Worm (Caenorhabditis elegans) whole organism, late embryonic: ENCODE measurements around the gene hpr-9.

Experiments
- F13H6.1 ChIP-seq: sonication (generic microtip); optimal IDR thresholded peaks from 2 replicates; lab custom pipeline; 2016; ENCODE audit warnings: missing genetic modification characterization, missing compliant biosample characterization
- K02D7.2 ChIP-seq: sonication (generic microtip); optimal IDR thresholded peaks from 2 replicates; lab custom pipeline; 2017; ENCODE audit warnings: mild to moderate bottlenecking, missing genetic modification characterization, missing compliant biosample characterization
- ama-1 ChIP-seq: fragments of 150-350 bp; optimal IDR thresholded peaks from 2 replicates; lab custom pipeline; 2014
- ceh-24 ChIP-seq: sonication (generic microtip); optimal IDR thresholded peaks from 2 replicates; lab custom pipeline; 2016; ENCODE audit warnings: mild to moderate bottlenecking, missing genetic modification characterization, missing compliant biosample characterization
- ceh-48 ChIP-seq: sonication (generic microtip); optimal IDR thresholded peaks from 2 replicates; lab custom pipeline; 2016; ENCODE audit warnings: missing genetic modification characterization, inconsistent platforms, missing compliant biosample characterization
- dve-1 ChIP-seq: sonication (generic microtip); optimal IDR thresholded peaks from 2 replicates; lab custom pipeline; 2017; ENCODE audit warnings: antibody characterized with exemption, mild to moderate bottlenecking, missing genetic modification characterization, missing compliant biosample characterization
- lim-6 ChIP-seq: sonication (generic microtip); optimal IDR thresholded peaks from 2 replicates; lab custom pipeline; 2016; ENCODE audit warnings: missing genetic modification characterization, missing compliant biosample characterization
- nhr-11 ChIP-seq: fragments of 150-350 bp; optimal IDR thresholded peaks from 2 replicates; lab custom pipeline; 2014; ENCODE audit warnings: missing biosample characterization, missing genetic modification characterization
- pax-1 ChIP-seq: fragments of 150-350 bp; optimal IDR thresholded peaks from 2 replicates; lab custom pipeline; 2014; ENCODE audit warnings: missing biosample characterization, missing genetic modification characterization
- pha-4 ChIP-seq: fragments of 150-350 bp; optimal IDR thresholded peaks from 2 replicates; lab custom pipeline; 2018; ENCODE audit warnings: missing biosample characterization, missing genetic modification reagents, missing genetic modification characterization
- syd-9 ChIP-seq: sonication (generic microtip); optimal IDR thresholded peaks from 2 replicates; lab custom pipeline; 2016; ENCODE audit warnings: mild to moderate bottlenecking, missing genetic modification characterization, moderate library complexity, missing compliant biosample characterization
- tbx-2 ChIP-seq: sonication (generic microtip); optimal IDR thresholded peaks from 2 replicates; lab custom pipeline; 2016; ENCODE audit warnings: missing genetic modification characterization, missing compliant biosample characterization
- unc-42 ChIP-seq: sonication (generic microtip); optimal IDR thresholded peaks from 2 replicates; lab custom pipeline; 2016; ENCODE audit warnings: missing genotype, missing genetic modification characterization, missing compliant biosample characterization
- unc-55 ChIP-seq: sonication (generic microtip); optimal IDR thresholded peaks from 2 replicates; lab custom pipeline; 2017; ENCODE audit warnings: missing biosample characterization, missing genetic modification reagents, missing genetic modification characterization

DNA sequence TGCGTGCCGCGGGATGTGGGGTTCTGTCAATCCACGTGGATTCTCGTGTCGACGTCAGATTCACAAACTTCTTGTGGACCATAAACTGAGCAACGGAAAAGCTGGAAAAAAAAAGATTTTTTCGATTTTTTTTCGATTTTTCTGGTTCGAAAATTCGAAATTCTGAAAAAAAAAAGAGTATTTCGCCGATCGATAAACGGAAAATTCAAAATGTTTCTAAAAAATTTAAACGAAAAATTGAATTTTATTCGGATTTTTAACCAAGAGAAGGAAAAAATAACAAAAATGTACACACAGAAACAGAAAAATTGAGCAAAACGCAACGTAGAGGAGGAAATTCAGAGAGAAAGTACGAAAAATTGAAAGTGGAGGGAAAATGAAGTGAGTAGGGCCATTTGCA lies 25.0 kb upstream of the hpr-9 start, which contains the start of gene Y39A1A.3:
- TF ChIP-seq lim-6 (tag; lab: Kevin White, UChicago) (no peak), dve-1 (tag; lab: Kevin White, UChicago) (no peak), ceh-48 (tag; lab: Kevin White, UChicago) (no peak), pha-4 (no peak), unc-42 (tag; lab: Kevin White, UChicago) (no peak), pax-1 (no peak), ama-1 (lab: Kevin White, UChicago) (no peak), unc-55 (GFP tag; lab: Kevin White, UChicago) (no peak), syd-9 (tag; lab: Kevin White, UChicago) (no peak), ceh-24 (no peak), nhr-11 (tag; lab: Kevin White, UChicago) (no peak), F13H6.1 (tag; lab: Kevin White, UChicago) (no peak), K02D7.2 (tag; lab: Kevin White, UChicago) (no peak), tbx-2 (tag; lab: Kevin White, UChicago) (no peak)
